Worm (Caenorhabditis elegans) whole organism, L4 larva: ENCODE results near the gene mdl-1.

ENCODE experiments used
- F37D6.2 ChIP-seq: sonication (generic microtip); optimal IDR thresholded peaks from 2 replicates; lab custom pipeline; 2016; ENCODE audit warnings: mild to moderate bottlenecking, missing genetic modification characterization, missing compliant biosample characterization
- aly-2 ChIP-seq: sonication (generic microtip); optimal IDR thresholded peaks from 2 replicates; lab custom pipeline; 2018; ENCODE audit warnings: missing biosample characterization, missing genetic modification characterization
- egl-27 ChIP-seq: sonication (generic microtip); optimal IDR thresholded peaks from 3 replicates; lab custom pipeline; 2017; ENCODE audit warnings: missing biosample characterization, missing genetic modification reagents, missing genetic modification characterization
- fos-1 ChIP-seq: fragments of 150-350 bp; optimal IDR thresholded peaks from 2 replicates; lab custom pipeline; 2014; ENCODE audit warnings: missing biosample characterization, missing genetic modification characterization
- lin-1 ChIP-seq: fragments of 200-800 bp; sonication (Bioruptor generic); IDR thresholded peaks from 2 replicates; pipeline ENCODE4 v1.3.6; 2022; ENCODE audit warnings: missing genetic modification reagents, missing genetic modification characterization, missing compliant biosample characterization
- lin-39 ChIP-seq: fragments of 150-350 bp; optimal IDR thresholded peaks from 2 replicates; lab custom pipeline; 2014; ENCODE audit warnings: missing biosample characterization, missing genetic modification reagents, missing genetic modification characterization
- mdl-1 ChIP-seq, 2 experiments: fragments of 150-350 bp in 1 of 2; sonication (generic microtip) in 1 of 2; optimal IDR thresholded peaks; 2 replicates each; lab custom pipeline; 2014 to 2017; ENCODE audit warnings: missing biosample characterization in 2 of 2, missing genetic modification characterization in 2 of 2
- nhr-11 ChIP-seq: fragments of 150-350 bp; optimal IDR thresholded peaks from 2 replicates; lab custom pipeline; 2014; ENCODE audit warnings: missing biosample characterization, missing genetic modification characterization
- skn-1 ChIP-seq: fragments of 150-350 bp; optimal IDR thresholded peaks from 2 replicates; lab custom pipeline; 2014; ENCODE audit warnings: missing biosample characterization, missing genetic modification characterization
- snpc-4 ChIP-seq: fragments of 150-350 bp; optimal IDR thresholded peaks from 2 replicates; lab custom pipeline; 2014; ENCODE audit warnings: missing biosample characterization, missing genetic modification characterization
- unc-62 ChIP-seq, 3 experiments: fragments of 150-350 bp in 1 of 3; sonication (generic microtip); optimal IDR thresholded peaks in 2 of 3; peaks in 1 of 3; 1 replicate in 1 of 3; 2 replicates in 2 of 3; lab custom pipeline; 2014 to 2017; ENCODE audit warnings: missing biosample characterization in 3 of 3, missing genetic modification characterization in 3 of 3, missing genetic modification reagents in 3 of 3, missing genotype in 1 of 3

ce11 chrX:6761688-6762185 is 19.6 kb downstream of the mdl-1 start, which contains the start of gene abts-4:
- no peak for TF ChIP-seq nhr-11
- no peak for TF ChIP-seq lin-1 (GFP tag; lab: Robert Waterston, UW)
- no peak for TF ChIP-seq skn-1 (tag; lab: Kevin White, UChicago)
- no peak for TF ChIP-seq aly-2 (tag; lab: Kevin White, UChicago)
- no peak for TF ChIP-seq mdl-1 (tag; optimal IDR thresholded peaks at IDR 0.05; lab: Kevin White, UChicago)
- TF ChIP-seq F37D6.2 (tag; lab: Kevin White, UChicago), result no peak
- TF ChIP-seq fos-1 (tag; lab: Kevin White, UChicago), result no peak
- TF ChIP-seq snpc-4 (tag; lab: Kevin White, UChicago), result no peak
- TF ChIP-seq unc-62 (GFP tag; optimal IDR thresholded peaks at IDR 0.05 in 1 of 2; lab: Kevin White, UChicago), result no peak
- TF ChIP-seq unc-62 (tag; optimal IDR thresholded peaks at IDR 0.05; lab: Kevin White, UChicago), result no peak
- no peak for TF ChIP-seq egl-27
- no peak for TF ChIP-seq lin-39
